Fruit fly (Drosophila melanogaster): ENCODE measurements around the gene CG4789.

Gene CG4789

dm6 chrX:16834259-16834658 lies 33.5 kb downstream of the CG4789 start (continued):
- TF ChIP-seq CG12659 (GFP tag; optimal IDR thresholded peaks at IDR 0.05) (peak; percentile 54), CG11247 (GFP tag; IDR thresholded peaks at IDR 0.05) (no peak), D19B (GFP tag; optimal IDR thresholded peaks at IDR 0.05) (no peak), bbx (GFP tag; IDR thresholded peaks at IDR 0.05; ENCODE audit: partially characterized antibody) (no peak), PHDP (tag; optimal IDR thresholded peaks at IDR 0.05) (peak; percentile 68), hbn (GFP tag; IDR thresholded peaks at IDR 0.05; ENCODE audit: partially characterized antibody) (no peak), CG2202 (tag; optimal IDR thresholded peaks at IDR 0.05) (no peak), CG12391 (tag; optimal IDR thresholded peaks at IDR 0.05) (peak; percentile 55), CG3726 (GFP tag; IDR thresholded peaks at IDR 0.05) (no peak), twi (tag; optimal IDR thresholded peaks at IDR 0.05) (peak; percentile 9), scrt (GFP tag; optimal IDR thresholded peaks at IDR 0.05) (no peak), ci (GFP tag; IDR thresholded peaks at IDR 0.05) (no peak), sc (optimal IDR thresholded peaks at IDR 0.05) (no peak), sc (GFP tag; optimal IDR thresholded peaks at IDR 0.05) (peak; percentile 10), B-H2 (GFP tag; optimal IDR thresholded peaks at IDR 0.05) (no peak), CG32767 (GFP tag; IDR thresholded peaks at IDR 0.05) (0 out of 2 replicates have a peak, but pooled peaks have one; percentile 35), CG3407 (GFP tag; optimal IDR thresholded peaks at IDR 0.05) (peak; percentile 8), CG9215 (GFP tag; IDR thresholded peaks at IDR 0.05) (peak; percentile 42; the same call in 1 of the 2 replicates), dpn (GFP tag; optimal IDR thresholded peaks at IDR 0.05) (peak; percentile 10 to 39), TFAM (GFP tag; optimal IDR thresholded peaks at IDR 0.05) (no peak), Hey (tag; optimal IDR thresholded peaks at IDR 0.05) (no peak), btn (GFP tag; optimal IDR thresholded peaks at IDR 0.05) (no peak), D19A (tag; optimal IDR thresholded peaks at IDR 0.05) (peak; percentile 26), dimm (GFP tag; IDR thresholded peaks at IDR 0.05) (0 out of 2 replicates have a peak, but pooled peaks have one; percentile 20), CG4730 (GFP tag; IDR thresholded peaks at IDR 0.05) (0 out of 2 replicates have a peak, but pooled peaks have one; percentile 36), Ets97D (GFP tag; optimal IDR thresholded peaks at IDR 0.05) (no peak), CG32772 (GFP tag; IDR thresholded peaks at IDR 0.05) (peak; percentile 6; the same call in 1 of the 2 replicates), bigmax (GFP tag; optimal IDR thresholded peaks at IDR 0.05) (no peak), lmd (GFP tag; IDR thresholded peaks at IDR 0.05) (peak; percentile 41), corto (GFP tag; optimal IDR thresholded peaks at IDR 0.05) (no peak), Dip2 (GFP tag; IDR thresholded peaks at IDR 0.05) (no peak), odd (GFP tag; optimal IDR thresholded peaks at IDR 0.05) (no peak), pnt (GFP tag; optimal IDR thresholded peaks at IDR 0.05) (no peak), CG9727 (GFP tag; optimal IDR thresholded peaks at IDR 0.05) (peak; percentile 25), CG7556 (GFP tag; optimal IDR thresholded peaks at IDR 0.05) (peak; percentile 51), Camta (GFP tag; optimal IDR thresholded peaks at IDR 0.05) (no peak), CG13624 (GFP tag; optimal IDR thresholded peaks at IDR 0.05) (no peak), crp (GFP tag; optimal IDR thresholded peaks at IDR 0.05) (no peak), chif (GFP tag; optimal IDR thresholded peaks at IDR 0.05) (peak in 1 of 2 experiments; percentile 48), CG4404 (GFP tag; IDR thresholded peaks at IDR 0.05) (no peak), ac (GFP tag; optimal IDR thresholded peaks at IDR 0.05) (no peak), Bteb2 (GFP tag; optimal IDR thresholded peaks at IDR 0.05) (peak; percentile 39), wdn (GFP tag; IDR thresholded peaks at IDR 0.05) (no peak), CG2889 (GFP tag; IDR thresholded peaks at IDR 0.05) (no peak), CG7987 (GFP tag; optimal IDR thresholded peaks at IDR 0.05) (no peak), inv (GFP tag; IDR thresholded peaks at IDR 0.05; ENCODE audit: partially characterized antibody) (no peak), gcm2 (GFP tag; optimal IDR thresholded peaks at IDR 0.05) (no peak), CG14965 (GFP tag; optimal IDR thresholded peaks at IDR 0.05; ENCODE audit: borderline replicate concordance) (no peak), CG10543 (GFP tag; optimal IDR thresholded peaks at IDR 0.05) (peak; percentile 29), nerfin-1 (tag; optimal IDR thresholded peaks at IDR 0.05) (no peak), eve (GFP tag; optimal IDR thresholded peaks at IDR 0.05) (peak in 1 of 2 experiments; percentile 66)

All from whole organism, embryonic.